Worm (Caenorhabditis elegans) whole organism, young adult: ENCODE results near the gene nhr-198.
"Not testable (repeated sequence)": the region's sequence is repeated elsewhere in the genome, so short reads cannot be mapped to it uniquely, and the experiment has no call there.

Experiments
- bed-2 ChIP-seq: fragments of 200-800 bp; sonication (Bioruptor generic); IDR thresholded peaks from 2 replicates; pipeline ENCODE4 v1.3.6; 2022; ENCODE audit warnings: missing genetic modification reagents, missing genetic modification characterization, missing compliant biosample characterization
- him-1 ChIP-seq: sonication (generic microtip); optimal IDR thresholded peaks from 2 replicates; lab custom pipeline; 2016; ENCODE audit warnings: missing genotype, missing genetic modification reagents, missing genetic modification characterization, missing compliant biosample characterization
- hmg-1.2 ChIP-seq: fragments of 200-800 bp; sonication (Bioruptor generic); IDR thresholded peaks from 2 replicates; pipeline ENCODE4 v1.3.6; 2022; ENCODE audit warnings: missing genetic modification reagents, missing genetic modification characterization, missing compliant biosample characterization

Gene nhr-198

DNA sequence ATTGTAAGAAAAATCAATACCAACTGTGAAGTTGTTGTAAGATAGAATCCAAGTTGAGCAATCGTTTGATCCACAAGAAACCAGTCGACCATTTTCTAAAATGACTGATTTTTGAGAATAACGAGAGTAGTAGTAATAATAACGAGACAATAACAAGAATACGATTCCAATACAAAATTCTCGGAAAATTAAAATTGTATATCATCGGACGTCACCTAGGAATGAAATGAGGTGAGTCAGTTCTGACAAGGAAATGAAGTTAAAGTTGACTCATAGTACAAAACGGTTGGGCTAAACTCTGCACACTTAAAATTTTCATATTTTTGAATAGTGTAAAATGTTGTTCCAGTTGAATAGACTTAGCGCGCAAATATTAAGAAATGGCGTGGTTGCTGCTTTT is 50.6 kb downstream of the nhr-198 start, which contains the start of gene str-19:
Gene str-19 (minus strand): TSS at position 101 of the 400 bp plus-strand sequence.
- not testable (repeated sequence) for TF ChIP-seq hmg-1.2 (GFP tag; lab: Robert Waterston, UW); him-1; bed-2
